Worm (Caenorhabditis elegans) whole organism, L1 larva: ENCODE measurements around the gene lgc-15.

Experiments used
- C16A3.4 ChIP-seq: fragments of 150-350 bp; optimal IDR thresholded peaks from 2 replicates; lab custom pipeline; 2014; ENCODE audit warnings: missing biosample characterization, missing genetic modification characterization
- aha-1 ChIP-seq: fragments of 150-350 bp; optimal IDR thresholded peaks from 2 replicates; lab custom pipeline; 2014; ENCODE audit warnings: missing biosample characterization, missing genetic modification characterization
- ceh-8 ChIP-seq: fragments of 200-800 bp; sonication (Bioruptor generic); optimal IDR thresholded peaks from 2 replicates; lab custom pipeline; 2018; ENCODE audit warnings: mild to moderate bottlenecking, missing genetic modification characterization, moderate library complexity, missing compliant biosample characterization
- ceh-88 ChIP-seq: fragments of 200-800 bp; sonication (Bioruptor generic); IDR thresholded peaks from 2 replicates; pipeline ENCODE4 v1.3.6; 2022; ENCODE audit warnings: missing genetic modification characterization, missing compliant biosample characterization
- dpl-1 ChIP-seq, 3 experiments: fragments of 150-350 bp in 2 of 3; sonication (generic microtip) in 1 of 3; optimal IDR thresholded peaks; 2 replicates each; lab custom pipeline; 2014 to 2017; ENCODE audit warnings: missing biosample characterization in 3 of 3, missing genetic modification characterization in 3 of 3, missing genetic modification reagents in 3 of 3
- efl-1 ChIP-seq, 4 experiments: fragments of 150-350 bp; optimal IDR thresholded peaks in 3 of 4; peaks in 1 of 4; 1 replicate in 1 of 4; 2 replicates in 3 of 4; lab custom pipeline; 2014; ENCODE audit warnings: missing biosample characterization in 2 of 4, missing genetic modification characterization in 2 of 4, missing genetic modification reagents in 2 of 4
- efl-3 ChIP-seq: fragments of 200-800 bp; sonication (Bioruptor generic); optimal IDR thresholded peaks from 2 replicates; lab custom pipeline; 2018; ENCODE audit warnings: mild to moderate bottlenecking, missing genetic modification characterization, missing compliant biosample characterization
- egl-13 ChIP-seq: sonication (generic microtip); optimal IDR thresholded peaks from 2 replicates; lab custom pipeline; 2016; ENCODE audit warnings: missing genotype, missing genetic modification reagents, missing genetic modification characterization, missing compliant biosample characterization
- fos-1 ChIP-seq: fragments of 150-350 bp; optimal IDR thresholded peaks from 2 replicates; lab custom pipeline; 2014; ENCODE audit warnings: missing biosample characterization, missing genetic modification characterization
- hlh-4 ChIP-seq: sonication (generic microtip); optimal IDR thresholded peaks from 2 replicates; lab custom pipeline; 2016; ENCODE audit warnings: mild to moderate bottlenecking, missing genetic modification characterization, missing compliant biosample characterization
- hpl-2 ChIP-seq: fragments of 150-350 bp; optimal IDR thresholded peaks from 2 replicates; lab custom pipeline; 2014; ENCODE audit warnings: missing biosample characterization, missing genetic modification reagents, missing genetic modification characterization
- isw-1 ChIP-seq: fragments of 200-800 bp; sonication (Bioruptor generic); IDR thresholded peaks from 2 replicates; pipeline ENCODE4 v1.3.6; 2022; ENCODE audit warnings: missing genetic modification characterization, missing compliant biosample characterization
- lin-35 ChIP-seq, 2 experiments: fragments of 150-350 bp; optimal IDR thresholded peaks; 2 replicates each; lab custom pipeline; 2014; ENCODE audit warnings: missing biosample characterization in 2 of 2, missing genetic modification characterization in 2 of 2, missing genetic modification reagents in 2 of 2
- lir-3 ChIP-seq: sonication (generic microtip); optimal IDR thresholded peaks from 2 replicates; lab custom pipeline; 2016; ENCODE audit warnings: mild to moderate bottlenecking, missing genetic modification characterization, moderate library complexity, missing compliant biosample characterization; ENCODE audit not compliant: poor library complexity
- mab-9 ChIP-seq: fragments of 200-800 bp; sonication (Bioruptor generic); IDR thresholded peaks from 2 replicates; pipeline ENCODE4 v1.3.6; 2022; ENCODE audit warnings: missing genetic modification reagents, missing genetic modification characterization, missing compliant biosample characterization
- mdl-1 ChIP-seq, 2 experiments: fragments of 150-350 bp; optimal IDR thresholded peaks; 2 replicates each; lab custom pipeline; 2014 to 2017; ENCODE audit warnings: missing biosample characterization in 2 of 2, missing genetic modification characterization in 2 of 2, inconsistent platforms in 1 of 2
- mef-2 ChIP-seq: fragments of 150-350 bp; optimal IDR thresholded peaks from 2 replicates; lab custom pipeline; 2014; ENCODE audit warnings: missing biosample characterization, missing genetic modification characterization
- mep-1 ChIP-seq: fragments of 150-350 bp; optimal IDR thresholded peaks from 2 replicates; lab custom pipeline; 2014; ENCODE audit warnings: missing biosample characterization, missing genetic modification characterization
- nhr-11 ChIP-seq: fragments of 150-350 bp; optimal IDR thresholded peaks from 2 replicates; lab custom pipeline; 2014; ENCODE audit warnings: missing biosample characterization, missing genetic modification characterization
- nhr-12 ChIP-seq: sonication (generic microtip); optimal IDR thresholded peaks from 2 replicates; lab custom pipeline; 2017; ENCODE audit warnings: missing biosample characterization, missing genetic modification characterization
- nhr-20 ChIP-seq: sonication (generic microtip); optimal IDR thresholded peaks from 2 replicates; lab custom pipeline; 2016; ENCODE audit warnings: mild to moderate bottlenecking, missing genetic modification characterization, missing compliant biosample characterization
- nhr-28 ChIP-seq: fragments of 150-350 bp; optimal IDR thresholded peaks from 2 replicates; lab custom pipeline; 2014; ENCODE audit warnings: missing biosample characterization, missing genetic modification characterization
- nhr-71 ChIP-seq: sonication (generic microtip); optimal IDR thresholded peaks from 2 replicates; lab custom pipeline; 2016; ENCODE audit warnings: mild to moderate bottlenecking, missing genetic modification characterization, moderate library complexity, missing compliant biosample characterization
- nhr-76 ChIP-seq: sonication (generic microtip); optimal IDR thresholded peaks from 2 replicates; lab custom pipeline; 2017; ENCODE audit warnings: missing biosample characterization, missing genetic modification characterization
- rnt-1 ChIP-seq: sonication (generic microtip); optimal IDR thresholded peaks from 2 replicates; lab custom pipeline; 2016; ENCODE audit warnings: mild to moderate bottlenecking, missing genetic modification characterization, moderate library complexity, missing compliant biosample characterization
- snpc-4 ChIP-seq: fragments of 150-350 bp; optimal IDR thresholded peaks from 2 replicates; lab custom pipeline; 2014; ENCODE audit warnings: missing biosample characterization, missing genetic modification characterization
- sox-4 ChIP-seq: sonication (generic microtip); optimal IDR thresholded peaks from 2 replicates; lab custom pipeline; 2016; ENCODE audit warnings: missing genetic modification characterization, missing compliant biosample characterization
- sup-37 ChIP-seq: fragments of 200-800 bp; sonication (Bioruptor generic); optimal IDR thresholded peaks from 2 replicates; lab custom pipeline; 2018; ENCODE audit warnings: mild to moderate bottlenecking, missing genetic modification characterization, missing compliant biosample characterization
- swsn-7 ChIP-seq: sonication (generic microtip); optimal IDR thresholded peaks from 2 replicates; lab custom pipeline; 2016; ENCODE audit warnings: missing genetic modification characterization, missing compliant biosample characterization
- tbx-2 ChIP-seq: sonication (generic microtip); optimal IDR thresholded peaks from 2 replicates; lab custom pipeline; 2016; ENCODE audit warnings: missing genetic modification characterization, missing compliant biosample characterization
- tlp-1 ChIP-seq: fragments of 150-350 bp; optimal IDR thresholded peaks from 2 replicates; lab custom pipeline; 2014; ENCODE audit warnings: missing biosample characterization, missing genetic modification characterization
- unc-98 ChIP-seq: fragments of 200-800 bp; sonication (Bioruptor generic); IDR thresholded peaks from 2 replicates; pipeline ENCODE4 v1.3.6; 2022; ENCODE audit warnings: missing genetic modification characterization, missing compliant biosample characterization
- xbp-1 ChIP-seq: sonication (generic microtip); optimal IDR thresholded peaks from 2 replicates; lab custom pipeline; 2016; ENCODE audit warnings: missing genetic modification characterization, missing compliant biosample characterization
- zag-1 ChIP-seq: fragments of 150-350 bp; optimal IDR thresholded peaks from 2 replicates; lab custom pipeline; 2014; ENCODE audit warnings: missing biosample characterization, missing genetic modification characterization
- ztf-11 ChIP-seq, 2 experiments: sonication (generic microtip); optimal IDR thresholded peaks; 2 replicates each; lab custom pipeline; 2016 to 2017; ENCODE audit warnings: missing genetic modification characterization in 2 of 2, missing biosample characterization in 1 of 2, missing compliant biosample characterization in 1 of 2
- ztf-4 ChIP-seq: fragments of 150-350 bp; optimal IDR thresholded peaks from 2 replicates; lab custom pipeline; 2014; ENCODE audit warnings: missing biosample characterization, missing genetic modification characterization

lgc-15 gene

DNA sequence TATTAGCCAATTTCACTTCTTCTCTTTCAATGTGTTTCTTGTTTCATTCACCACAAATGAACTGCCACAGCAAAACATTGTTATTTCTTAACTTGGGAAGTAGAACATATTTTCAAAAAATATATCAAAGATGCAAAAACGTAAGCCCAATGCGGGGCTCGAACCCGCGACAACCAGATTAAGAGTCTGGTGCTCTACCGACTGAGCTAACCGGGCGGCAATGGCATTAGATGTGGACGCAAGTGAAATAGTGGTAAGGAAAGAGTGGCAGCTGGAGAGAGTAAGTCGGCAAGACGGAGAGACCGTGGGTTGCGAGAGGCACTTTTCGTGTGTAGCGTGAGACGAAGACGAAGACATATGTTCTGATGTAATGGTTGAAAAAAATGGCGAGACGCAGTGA, 8.1 kb upstream of the lgc-15 start (continued):
- TF ChIP-seq fos-1 (tag; lab: Kevin White, UChicago) (peak; percentile 52), mef-2 (tag; lab: Kevin White, UChicago) (no peak), C16A3.4 (peak; percentile 58), tbx-2 (tag; lab: Kevin White, UChicago) (peak; percentile 79), ztf-4 (tag; lab: Kevin White, UChicago) (peak; percentile 33), ceh-8 (peak; percentile 79), sox-4 (tag; lab: Kevin White, UChicago) (peak; percentile 63), nhr-28 (tag; lab: Kevin White, UChicago) (no peak)
- TF ChIP-seq, all 84 proteins: peak for 50

DNA sequence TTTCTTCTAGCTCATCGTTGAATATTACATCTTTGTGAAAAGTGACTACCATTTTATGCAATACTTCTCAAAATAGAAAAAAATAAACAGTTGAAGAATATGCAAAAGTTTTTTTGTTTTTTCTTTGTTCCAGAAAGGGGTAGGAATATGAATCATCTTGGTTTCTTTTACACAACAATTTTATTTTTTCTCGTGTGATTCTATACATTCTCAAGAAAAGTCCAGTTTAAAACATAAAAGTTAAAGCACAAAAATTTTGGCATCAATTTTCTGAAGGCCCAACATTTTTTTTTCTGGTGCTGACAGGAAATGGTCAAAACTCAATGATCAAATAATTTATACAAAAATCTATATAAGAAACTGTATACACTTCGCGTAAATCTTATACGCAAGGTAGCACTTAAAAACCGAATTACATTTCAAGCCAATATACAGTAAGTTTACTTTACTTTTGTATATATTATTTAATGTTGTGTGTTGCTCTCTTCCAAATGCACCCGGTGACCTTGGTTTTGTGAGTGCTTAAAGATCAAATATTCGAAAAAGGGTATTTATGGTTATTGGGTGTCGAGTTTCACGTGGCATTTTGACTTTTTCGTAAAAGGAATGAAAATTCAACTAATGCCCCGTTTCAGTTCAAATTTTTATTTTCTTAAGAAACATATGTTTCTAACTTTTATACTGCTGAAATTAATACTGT, 5.5 kb upstream of the lgc-15 start, which contains the start of the genes W03G11.2 and lgc-13:
W03G11.2 (minus strand) TSS at position 101 of the 700 bp plus-strand sequence.
lgc-13 (plus strand) TSS at position 650 of the 700 bp plus-strand sequence.
- TF ChIP-seq hpl-2 (GFP tag; lab: Kevin White, UChicago), result no peak
- TF ChIP-seq nhr-11 (tag; lab: Kevin White, UChicago), result no peak
- TF ChIP-seq nhr-20, result no peak
- no peak for TF ChIP-seq mab-9

DNA sequence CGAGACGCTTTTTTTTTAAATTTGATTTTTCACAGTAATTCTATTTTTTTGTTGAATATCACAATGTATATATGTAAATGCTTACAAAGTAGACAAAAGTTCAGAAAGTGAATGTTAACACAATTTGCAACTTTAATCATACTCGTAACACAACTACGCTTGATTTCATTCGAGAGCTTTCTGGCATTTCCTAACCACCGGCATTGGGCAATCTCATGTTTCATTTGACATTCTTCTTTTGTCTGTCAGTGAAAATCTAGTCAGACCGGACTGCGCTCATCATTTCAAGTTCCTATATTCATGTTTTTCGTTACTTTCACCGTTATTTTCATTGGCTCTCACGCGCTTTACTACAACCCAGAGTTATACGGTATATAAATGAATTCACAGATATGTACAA, 2.9 kb upstream of the lgc-15 start, which contains the start of gene lgc-14:
lgc-14 (plus strand) TSS at position 301 of the 400 bp plus-strand sequence.
- no peak for TF ChIP-seq unc-98 (GFP tag; lab: Robert Waterston, UW)
- TF ChIP-seq xbp-1, result no peak
- no peak for TF ChIP-seq zag-1 (tag; lab: Kevin White, UChicago)
- no peak for TF ChIP-seq isw-1 (GFP tag; lab: Robert Waterston, UW)
- TF ChIP-seq nhr-12 (tag; lab: Kevin White, UChicago), result no peak
- TF ChIP-seq nhr-20, result no peak
- TF ChIP-seq mep-1 (tag; lab: Kevin White, UChicago), result no peak
- no peak for TF ChIP-seq swsn-7 (tag; lab: Kevin White, UChicago)
- no peak for TF ChIP-seq efl-3 (GFP tag; lab: Kevin White, UChicago)
- TF ChIP-seq, all 84 proteins: peak for 0

DNA sequence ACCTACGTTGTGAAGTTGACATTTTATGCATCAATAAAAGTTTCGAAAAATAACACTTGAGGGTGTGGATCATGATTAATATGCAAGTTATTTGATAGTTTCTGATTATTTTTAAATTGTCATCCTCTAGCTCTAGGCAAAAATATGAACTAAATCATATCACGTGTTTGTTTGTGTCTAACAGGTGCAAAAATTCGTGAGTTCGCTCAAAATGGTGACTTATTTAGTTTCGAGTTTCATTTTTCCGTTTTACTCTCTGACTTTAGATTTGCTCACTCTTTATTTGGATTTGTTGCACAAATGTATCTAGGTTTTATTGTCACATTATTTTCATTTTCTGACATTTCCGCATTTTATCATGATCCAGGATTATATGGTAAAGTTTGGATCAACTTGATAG, 4.2 kb downstream of the lgc-15 start, which contains the start of gene lgc-16:
lgc-16 (plus strand) TSS at position 301 of the 400 bp plus-strand sequence.
- TF ChIP-seq sup-37 (GFP tag; lab: Kevin White, UChicago) (no peak), efl-1 (optimal IDR thresholded peaks at IDR 0.05; lab: Kevin White, UChicago) (no peak), efl-1 (GFP tag; optimal IDR thresholded peaks at IDR 0.05 in 1 of 2; lab: Kevin White, UChicago) (peak in 1 of 2 experiments; percentile 37), nhr-71 (no peak)

DNA sequence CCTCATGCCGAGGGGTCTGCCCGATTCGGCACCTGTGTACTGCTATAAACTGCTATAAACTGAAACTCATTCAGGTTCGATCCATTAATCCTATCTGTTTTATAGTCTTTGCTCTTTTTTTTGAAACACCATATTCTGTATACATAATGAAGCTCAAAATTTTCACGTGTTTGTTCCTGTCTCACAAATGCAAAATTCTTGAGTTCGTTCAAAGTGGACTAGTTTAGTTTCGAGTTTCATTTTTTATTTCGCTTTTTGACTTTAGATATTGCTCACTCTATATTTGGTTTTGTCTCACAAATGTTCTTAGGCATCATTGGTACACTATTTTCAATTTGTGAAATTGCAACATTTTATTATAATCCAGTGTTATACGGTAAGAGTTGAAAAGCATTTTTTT, 7.2 kb downstream of the lgc-15 start, which contains the start of gene lgc-17:
lgc-17 (plus strand) TSS at position 301 of the 400 bp plus-strand sequence.
- TF ChIP-seq rnt-1 (no peak), ceh-88 (GFP tag; lab: Robert Waterston, UW) (no peak), fos-1 (tag; lab: Kevin White, UChicago) (no peak), mdl-1 (tag; optimal IDR thresholded peaks at IDR 0.05; lab: Kevin White, UChicago) (no peak), egl-13 (tag; lab: Kevin White, UChicago) (no peak), snpc-4 (no peak), nhr-76 (tag; lab: Kevin White, UChicago) (no peak), aha-1 (tag; lab: Kevin White, UChicago) (no peak), lir-3 (tag; lab: Kevin White, UChicago) (no peak), C16A3.4 (no peak), hlh-4 (tag; lab: Kevin White, UChicago) (no peak), dpl-1 (GFP tag; optimal IDR thresholded peaks at IDR 0.05; lab: Kevin White, UChicago) (no peak), lin-35 (GFP tag; optimal IDR thresholded peaks at IDR 0.05; lab: Kevin White, UChicago) (no peak), tbx-2 (tag; lab: Kevin White, UChicago) (no peak), mef-2 (tag; lab: Kevin White, UChicago) (no peak), ceh-8 (no peak), tlp-1 (no peak), ztf-11 (tag; optimal IDR thresholded peaks at IDR 0.05; lab: Kevin White, UChicago) (no peak)
- TF ChIP-seq, all 84 proteins: peak for 0
